Worm (Caenorhabditis elegans): ENCODE results near the gene R06F6.12.

R06F6.12 gene

ce11 chrII:10840067-10840466 is 16.2 kb upstream of the R06F6.12 start (continued):
- TF ChIP-seq mep-1 (tag; optimal IDR thresholded peaks at IDR 0.05) (peak; percentile 82), ceh-8 (GFP tag; optimal IDR thresholded peaks at IDR 0.05) (peak; percentile 77), pqm-1 (tag; optimal IDR thresholded peaks at IDR 0.05) (no peak), skn-1 (tag; optimal IDR thresholded peaks at IDR 0.05) (peak; percentile 74), nhr-28 (tag; optimal IDR thresholded peaks at IDR 0.05) (no peak), lir-3 (tag; optimal IDR thresholded peaks at IDR 0.05; ENCODE audit: poor library complexity) (peak; percentile 76), ztf-11 (tag; optimal IDR thresholded peaks at IDR 0.05) (peak in 1 of 2 experiments; percentile 19), rnt-1 (tag; optimal IDR thresholded peaks at IDR 0.05) (peak; percentile 93), hpl-2 (GFP tag; optimal IDR thresholded peaks at IDR 0.05) (no peak), jun-1 (tag; optimal IDR thresholded peaks at IDR 0.05) (peak; percentile 70), nhr-71 (tag; optimal IDR thresholded peaks at IDR 0.05) (peak; percentile 91), ceh-63 (GFP tag; optimal IDR thresholded peaks at IDR 0.05) (no peak), tbx-2 (tag; optimal IDR thresholded peaks at IDR 0.05) (peak; percentile 84), nhr-12 (tag; optimal IDR thresholded peaks at IDR 0.05) (no peak), fkh-10 (GFP tag; optimal IDR thresholded peaks at IDR 0.05) (peak; percentile 78), efl-1 (optimal IDR thresholded peaks at IDR 0.05) (peak; percentile 69 to 78), efl-1 (GFP tag; optimal IDR thresholded peaks at IDR 0.05 in 1 of 2) (peak; percentile 62 to 98), efl-3 (GFP tag; optimal IDR thresholded peaks at IDR 0.05) (no peak), alr-1 (tag; optimal IDR thresholded peaks at IDR 0.05; ENCODE audit: borderline replicate concordance) (no peak), swsn-7 (tag; optimal IDR thresholded peaks at IDR 0.05) (peak; percentile 86), nhr-90 (tag; optimal IDR thresholded peaks at IDR 0.05; ENCODE audit: poor library complexity) (peak; percentile 87), ceh-88 (GFP tag; IDR thresholded peaks at IDR 0.05) (peak; percentile 59; the same call in 1 of the 2 replicates), nhr-237 (tag; optimal IDR thresholded peaks at IDR 0.05) (peak; percentile 23), sup-37 (GFP tag; optimal IDR thresholded peaks at IDR 0.05) (no peak), aly-2 (tag; optimal IDR thresholded peaks at IDR 0.05) (peak; percentile 80), mdl-1 (tag; optimal IDR thresholded peaks at IDR 0.05) (peak; percentile 9 to 86), tlp-1 (tag; optimal IDR thresholded peaks at IDR 0.05) (no peak), nhr-77 (tag; optimal IDR thresholded peaks at IDR 0.05) (peak; percentile 63), C34B4.2 (tag; optimal IDR thresholded peaks at IDR 0.05) (no peak), elt-3 (tag; optimal IDR thresholded peaks at IDR 0.05) (peak in 4 of 6 experiments; percentile 55 to 83 (median 64)), sptf-1 (tag; optimal IDR thresholded peaks at IDR 0.05) (no peak), nhr-76 (tag; optimal IDR thresholded peaks at IDR 0.05) (peak; percentile 20), C04F5.9 (tag; optimal IDR thresholded peaks at IDR 0.05) (peak; percentile 85), grh-1 (GFP tag; IDR thresholded peaks at IDR 0.05) (peak; percentile 46), pag-3 (tag; optimal IDR thresholded peaks at IDR 0.05; ENCODE audit: borderline replicate concordance, insufficient read depth) (no peak), hlh-17 (GFP tag; optimal IDR thresholded peaks at IDR 0.05; ENCODE audit: borderline replicate concordance) (no peak), ama-1 (optimal IDR thresholded peaks at IDR 0.05) (no peak), lin-14 (GFP tag; optimal IDR thresholded peaks at IDR 0.05) (peak; percentile 85), C16A3.4 (tag; optimal IDR thresholded peaks at IDR 0.05) (peak; percentile 88), lin-39 (tag; optimal IDR thresholded peaks at IDR 0.05) (no peak), nhr-20 (tag; optimal IDR thresholded peaks at IDR 0.05) (peak; percentile 88), ztf-4 (tag; optimal IDR thresholded peaks at IDR 0.05) (peak; percentile 58), unc-62 (GFP tag; optimal IDR thresholded peaks at IDR 0.05) (no peak), ceh-82 (tag; optimal IDR thresholded peaks at IDR 0.05) (peak; percentile 72 to 88 (median 82)), elt-2 (tag; optimal IDR thresholded peaks at IDR 0.05) (peak; percentile 55), dpl-1 (GFP tag; optimal IDR thresholded peaks at IDR 0.05) (peak; percentile 58 to 70 (median 69))

Data from whole organism, L1 larva.